Worm (Caenorhabditis elegans) whole organism, midembryonic: Measurements from ENCODE around the gene aos-1.

Experiments
- T22C8.4 ChIP-seq: fragments of 200-800 bp; sonication (Bioruptor generic); IDR thresholded peaks from 2 replicates; pipeline ENCODE4 v1.3.6; 2022; ENCODE audit warnings: missing genetic modification characterization, missing compliant biosample characterization
- flt-1 ChIP-seq: fragments of 200-800 bp; sonication (Bioruptor generic); IDR thresholded peaks from 2 replicates; pipeline ENCODE4 v1.3.6; 2022; ENCODE audit warnings: missing genetic modification characterization, missing compliant biosample characterization
- klf-2 ChIP-seq: fragments of 200-800 bp; sonication (Bioruptor generic); conservative IDR thresholded peaks from 2 replicates; pipeline ENCODE4 v1.3.6; 2022; ENCODE audit warnings: missing genetic modification reagents, missing genetic modification characterization, missing compliant biosample characterization
- med-1 ChIP-seq: sonication (generic microtip); optimal IDR thresholded peaks from 2 replicates; lab custom pipeline; 2017; ENCODE audit warnings: missing genetic modification characterization, mild to moderate bottlenecking, missing compliant biosample characterization, antibody characterized with exemption, missing genetic modification reagents; ENCODE audit not compliant: insufficient read depth
- ref-1 ChIP-seq: fragments of 200-800 bp; sonication (Bioruptor generic); conservative IDR thresholded peaks from 2 replicates; pipeline ENCODE4 v1.3.6; 2022; ENCODE audit warnings: missing genetic modification reagents, missing genetic modification characterization, missing compliant biosample characterization
- tab-1 ChIP-seq: fragments of 200-800 bp; sonication (Bioruptor generic); IDR thresholded peaks from 2 replicates; pipeline ENCODE4 v1.3.6; 2022; ENCODE audit warnings: missing genetic modification characterization, missing compliant biosample characterization
- ztf-23 ChIP-seq: fragments of 200-800 bp; sonication (Bioruptor generic); IDR thresholded peaks from 2 replicates; pipeline ENCODE4 v1.3.6; 2022; ENCODE audit warnings: missing genetic modification reagents, missing genetic modification characterization, missing compliant biosample characterization
- ztf-29 ChIP-seq: fragments of 200-800 bp; sonication (Bioruptor generic); IDR thresholded peaks from 2 replicates; pipeline ENCODE4 v1.3.6; 2022; ENCODE audit warnings: missing genetic modification reagents, missing genetic modification characterization, missing compliant biosample characterization

DNA sequence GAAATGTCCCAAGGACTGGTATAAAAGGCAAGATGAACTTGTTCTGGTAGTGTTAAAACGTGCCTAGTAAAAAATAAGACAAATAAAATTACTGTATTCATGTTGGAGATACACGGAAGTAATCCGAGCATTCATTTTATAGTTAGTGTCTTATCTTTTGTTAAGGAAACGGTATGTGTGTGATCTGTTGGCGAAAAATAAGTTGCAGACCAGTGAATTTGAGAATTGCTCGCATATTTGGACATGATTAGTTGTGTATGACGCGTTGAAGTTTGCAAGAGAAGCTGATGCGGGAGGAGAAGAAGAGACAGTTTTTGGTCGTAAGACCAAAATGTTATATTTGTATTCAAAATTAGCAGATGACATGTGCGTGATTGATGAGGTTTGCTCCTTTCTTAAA is 28.2 kb downstream of the aos-1 start, which contains the start of gene C08B6.14:
- TF ChIP-seq flt-1 (GFP tag; lab: Robert Waterston, UW) (no peak), tab-1 (GFP tag; lab: Robert Waterston, UW) (no peak), klf-2 (GFP tag; lab: Robert Waterston, UW) (no peak), ref-1 (GFP tag; lab: Robert Waterston, UW) (no peak), ztf-23 (GFP tag; lab: Robert Waterston, UW) (no peak), ztf-29 (GFP tag; lab: Robert Waterston, UW) (no peak), med-1 (GFP tag; lab: Kevin White, UChicago) (no peak), T22C8.4 (GFP tag; lab: Robert Waterston, UW) (no peak)
